Worm (Caenorhabditis elegans): ENCODE results near the gene W09C2.10.
"Not testable (repeated sequence)": the region's sequence is repeated elsewhere in the genome, so short reads cannot be mapped to it uniquely, and the experiment has no call there.

The W09C2.10 gene

ce11 chrIV:9613072-9613590, 11.7 kb downstream of the W09C2.10 start:
- TF ChIP-seq unc-62 (GFP tag; optimal IDR thresholded peaks at IDR 0.05): no peak

- no peak for TF ChIP-seq unc-62 (GFP tag; optimal IDR thresholded peaks at IDR 0.05)
Observed at ce11 chrIV:9610923-9611322, 14.0 kb downstream of the W09C2.10 start.

ce11 chrIV:9609095-9609494, 15.8 kb downstream of the W09C2.10 start:
- TF ChIP-seq unc-62 (GFP tag; optimal IDR thresholded peaks at IDR 0.05): no peak

- TF ChIP-seq unc-62 (GFP tag; optimal IDR thresholded peaks at IDR 0.05): no peak
Observed at ce11 chrIV:9607945-9608344, 16.9 kb downstream of the W09C2.10 start.

DNA sequence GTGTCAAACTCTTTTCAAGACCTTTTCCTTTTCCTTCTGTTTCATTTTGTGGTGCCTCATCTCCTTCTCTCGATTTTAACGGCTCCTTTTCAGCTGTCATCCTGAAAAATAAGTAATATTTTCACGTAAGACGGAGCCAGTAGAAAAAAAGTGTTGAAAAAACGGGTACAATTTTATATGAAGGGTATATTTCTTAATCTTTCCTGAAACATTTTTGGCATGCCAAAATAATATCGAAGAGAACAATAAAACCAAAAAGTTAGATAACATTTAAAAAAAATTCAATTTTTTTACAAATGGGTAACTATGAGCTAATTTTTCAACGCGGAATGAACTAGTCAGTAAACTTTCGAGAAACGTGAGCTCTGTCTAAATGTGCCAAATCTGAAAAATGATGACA, 23.3 kb downstream of the W09C2.10 start, which contains the start of gene aat-1:
TSS of gene aat-1 (minus strand) at position 101 of the 400 bp plus-strand sequence.
- TF ChIP-seq unc-62 (GFP tag; optimal IDR thresholded peaks at IDR 0.05): no peak

- TF ChIP-seq unc-62 (GFP tag; optimal IDR thresholded peaks at IDR 0.05): not testable (repeated sequence)
Observed at ce11 chrIV:9595779-9596406, 29.0 kb downstream of the W09C2.10 start, which contains the start of the genes F27C8.3 and F27C8.2. TSS of gene F27C8.3 (minus strand) at chrIV:9595879. TSS of gene F27C8.2 (plus strand) at chrIV:9596356.

DNA sequence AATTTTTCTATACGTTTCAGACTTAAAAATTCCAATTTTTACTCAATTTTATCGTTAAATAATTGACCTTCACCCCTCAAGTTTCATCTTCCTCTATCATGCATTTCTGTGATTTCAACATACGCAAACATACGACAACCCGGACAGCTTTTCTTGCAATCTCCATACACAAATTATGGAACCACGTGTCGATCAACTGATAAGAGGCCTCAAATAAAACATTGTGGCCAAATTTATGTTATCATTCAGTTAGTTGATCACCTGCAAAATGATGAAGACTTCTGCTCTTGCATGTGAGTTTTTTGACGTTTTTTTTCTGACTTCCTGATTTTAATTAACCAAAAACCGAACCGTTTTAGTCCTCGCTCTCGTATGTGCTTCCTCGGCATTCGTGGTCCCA, 31.4 kb downstream of the W09C2.10 start, which contains the start of gene spp-18:
TSS of gene spp-18 (plus strand) at position 257 of the 400 bp plus-strand sequence.
- TF ChIP-seq unc-62 (GFP tag; optimal IDR thresholded peaks at IDR 0.05): no peak

DNA sequence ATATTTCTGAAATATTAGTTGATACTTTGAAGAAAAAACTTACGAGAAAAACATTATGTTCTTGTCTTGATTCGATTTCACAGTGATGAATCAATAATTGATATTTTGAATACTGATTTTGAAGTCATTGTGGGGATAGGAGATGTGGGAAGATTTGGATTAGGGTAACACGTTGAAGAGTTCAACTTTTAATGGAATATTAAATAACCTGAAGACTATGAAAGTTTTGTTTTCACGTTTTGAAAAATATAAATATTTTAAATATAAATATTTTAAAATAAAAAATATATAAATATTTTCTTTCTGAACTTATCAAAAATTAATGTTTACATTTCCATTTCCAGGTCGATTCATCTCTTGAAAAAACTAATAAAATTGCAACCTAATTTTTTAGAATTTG, 32.5 kb downstream of the W09C2.10 start, which contains the start of gene pei-1:
TSS of gene pei-1 (minus strand) at position 101 of the 400 bp plus-strand sequence.
- TF ChIP-seq unc-62 (GFP tag; optimal IDR thresholded peaks at IDR 0.05): no peak

DNA sequence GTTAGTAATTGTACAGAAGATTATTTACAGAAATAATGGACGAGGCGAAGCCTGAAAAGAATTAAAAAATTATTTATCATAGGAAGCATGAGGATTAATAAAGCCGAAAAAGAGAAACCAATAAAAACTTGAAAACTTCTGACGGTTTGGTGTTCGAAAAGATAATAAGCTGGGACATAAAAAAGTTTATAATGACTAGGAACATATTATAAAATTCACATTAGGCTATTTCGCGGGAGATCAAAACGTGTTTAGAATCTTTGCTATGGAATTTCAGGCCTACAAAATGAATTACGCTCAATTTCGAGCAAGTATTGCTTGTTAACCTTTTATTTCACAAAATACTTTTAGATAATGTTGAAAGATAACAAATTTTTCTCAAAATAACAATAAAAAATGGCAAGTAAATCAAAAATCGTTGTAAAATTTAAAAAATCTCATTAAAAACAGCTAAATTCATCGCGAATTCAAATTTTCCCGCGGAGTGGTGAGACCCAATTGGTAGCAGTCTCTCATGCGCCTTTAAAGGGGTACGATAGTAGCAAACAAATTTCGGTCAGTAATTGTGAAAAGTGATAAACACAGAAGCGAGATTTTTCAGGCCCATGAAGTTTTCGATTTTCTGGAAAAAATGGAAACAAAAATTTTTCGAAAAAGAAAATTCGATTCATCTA, 36.0 kb downstream of the W09C2.10 start, which contains the start of gene trcs-1:
TSS of gene trcs-1 (minus strand) at position 51 of the 674 bp plus-strand sequence.
- TF ChIP-seq unc-62 (GFP tag; optimal IDR thresholded peaks at IDR 0.05): no peak

- no peak for TF ChIP-seq unc-62 (GFP tag; optimal IDR thresholded peaks at IDR 0.05)
Observed at ce11 chrIV:9584352-9584751, 40.5 kb downstream of the W09C2.10 start.

- TF ChIP-seq unc-62 (GFP tag; optimal IDR thresholded peaks at IDR 0.05): no peak
Observed at ce11 chrIV:9580021-9580420, 44.9 kb downstream of the W09C2.10 start, which contains the start of gene npr-2. TSS of gene npr-2 (minus strand) at chrIV:9580121.
